Fruit fly (Drosophila melanogaster) whole organism, prepupa: ENCODE data around the gene CG9452.

Experiments used
- Blimp-1 ChIP-seq: fragments of 200-800 bp; sonication (Bioruptor generic); optimal IDR thresholded peaks from 3 replicates; lab custom pipeline; 2017; ENCODE audit warnings: missing biosample characterization, missing genetic modification characterization, mild to moderate bottlenecking, moderate library complexity, missing genetic modification reagents
- CG16779 ChIP-seq: fragments of 200-800 bp; sonication (Bioruptor generic); optimal IDR thresholded peaks from 3 replicates; lab custom pipeline; 2017; ENCODE audit warnings: missing biosample characterization, mild to moderate bottlenecking, missing genetic modification characterization
- CG8119 ChIP-seq: fragments of 200-800 bp; sonication (Bioruptor generic); IDR thresholded peaks from 3 replicates; pipeline ENCODE4 v1.3.6; 2022; ENCODE audit warnings: missing biosample characterization, missing genetic modification characterization
- Eip78C ChIP-seq: fragments of 200-800 bp; sonication (Bioruptor generic); peaks from one replicate; lab custom pipeline; 2016; ENCODE audit warnings: missing biosample characterization, missing genetic modification characterization
- Gug ChIP-seq: fragments of 200-800 bp; sonication (Bioruptor generic); IDR thresholded peaks from 2 replicates; pipeline ENCODE4 v1.3.6; 2022; ENCODE audit warnings: missing biosample characterization, missing genetic modification characterization
- fd59A ChIP-seq: fragments of 200-800 bp; sonication (Bioruptor generic); optimal IDR thresholded peaks from 2 replicates; lab custom pipeline; 2017; ENCODE audit warnings: missing biosample characterization, mild to moderate bottlenecking, missing genetic modification characterization, missing genetic modification reagents
- svp ChIP-seq: fragments of 200-800 bp; sonication (Bioruptor generic); peaks from one replicate; lab custom pipeline; 2016; ENCODE audit warnings: missing biosample characterization, missing genetic modification characterization
- topi ChIP-seq: fragments of 200-800 bp; sonication (Bioruptor generic); optimal IDR thresholded peaks from 3 replicates; lab custom pipeline; 2016; ENCODE audit warnings: missing biosample characterization, missing genetic modification characterization

DNA sequence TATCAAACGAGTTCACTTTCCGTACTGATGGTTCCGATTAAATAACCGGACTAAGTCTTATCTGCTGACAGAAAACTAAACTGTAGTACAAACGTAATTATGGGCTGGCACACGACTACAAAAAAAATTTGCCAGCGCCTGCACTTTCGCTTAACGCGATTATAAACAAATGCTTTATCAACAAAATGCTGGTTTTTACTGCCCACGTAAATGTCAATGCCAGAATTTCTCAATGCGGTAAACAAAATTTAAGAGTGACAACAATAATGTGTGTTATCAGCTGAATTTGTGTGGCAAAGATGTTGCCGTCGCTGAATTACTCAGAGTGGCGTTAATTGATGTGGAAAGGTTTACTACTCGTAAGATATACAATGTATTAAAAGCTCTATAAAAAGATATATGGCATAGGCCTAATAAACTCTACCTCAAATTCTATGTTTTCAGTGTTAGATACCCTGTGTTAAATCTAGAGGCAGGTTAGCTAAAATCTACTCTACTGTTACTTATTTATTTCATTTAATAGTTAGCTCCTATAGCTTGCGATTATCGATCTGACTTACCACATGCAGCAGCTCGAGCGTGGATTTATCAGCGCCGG, 7.6 kb downstream of the CG9452 start:
- no peak for TF ChIP-seq topi (GFP tag; lab: Kevin White, UChicago)
- no peak for TF ChIP-seq Blimp-1 (GFP tag; lab: Kevin White, UChicago)
- TF ChIP-seq CG16779, result no peak
- TF ChIP-seq svp, result peak; percentile 80
- no peak for TF ChIP-seq fd59A (GFP tag; lab: Kevin White, UChicago)
- no peak for TF ChIP-seq CG8119 (GFP tag; lab: Robert Waterston, UW)
- no peak for TF ChIP-seq Gug (GFP tag; lab: Robert Waterston, UW)
- peak; percentile 44 for TF ChIP-seq Eip78C (GFP tag; lab: Kevin White, UChicago)
